Worm (Caenorhabditis elegans): ENCODE data around the gene F09C6.14.

F09C6.14 gene

DNA sequence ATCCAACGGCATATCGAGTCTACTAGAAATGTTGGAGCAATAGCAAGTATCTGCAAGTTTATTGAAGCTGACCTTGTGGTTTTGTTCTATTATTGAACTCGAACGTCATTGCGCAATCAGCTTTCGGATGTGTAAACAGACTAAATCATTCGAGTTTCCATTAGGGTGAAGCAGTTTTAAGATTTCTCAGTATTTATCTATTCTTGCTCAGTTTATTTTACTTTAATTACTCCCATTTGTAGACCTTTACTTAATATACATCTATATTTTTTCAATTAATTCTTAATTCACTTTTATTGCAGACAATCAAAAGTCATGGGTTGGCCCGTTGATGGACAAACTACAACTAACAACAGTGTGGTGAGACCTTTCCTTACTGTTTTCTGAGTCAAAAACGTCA, at the start of gene F09C6.14:
Gene F09C6.14, plus strand, starts transcription at position 301 of the 400 bp plus-strand sequence.
- TF ChIP-seq ceh-90 (tag; optimal IDR thresholded peaks at IDR 0.05), result no peak
- no peak for TF ChIP-seq alr-1 (tag; optimal IDR thresholded peaks at IDR 0.05; ENCODE audit: borderline replicate concordance)
- TF ChIP-seq elt-3 (tag; optimal IDR thresholded peaks at IDR 0.05), result no peak
- TF ChIP-seq pag-3 (tag; optimal IDR thresholded peaks at IDR 0.05; ENCODE audit: borderline replicate concordance, insufficient read depth), result no peak
- TF ChIP-seq sup-37 (GFP tag; optimal IDR thresholded peaks at IDR 0.05), result no peak
- TF ChIP-seq ztf-11 (tag; optimal IDR thresholded peaks at IDR 0.05), result no peak
- no peak for TF ChIP-seq ama-1 (optimal IDR thresholded peaks at IDR 0.05)
- no peak for TF ChIP-seq nhr-20 (tag; optimal IDR thresholded peaks at IDR 0.05)
- TF ChIP-seq unc-98 (GFP tag; IDR thresholded peaks at IDR 0.05), result no peak
- TF ChIP-seq grh-1 (GFP tag; IDR thresholded peaks at IDR 0.05), result no peak
- no peak for TF ChIP-seq ceh-8 (GFP tag; optimal IDR thresholded peaks at IDR 0.05)

DNA sequence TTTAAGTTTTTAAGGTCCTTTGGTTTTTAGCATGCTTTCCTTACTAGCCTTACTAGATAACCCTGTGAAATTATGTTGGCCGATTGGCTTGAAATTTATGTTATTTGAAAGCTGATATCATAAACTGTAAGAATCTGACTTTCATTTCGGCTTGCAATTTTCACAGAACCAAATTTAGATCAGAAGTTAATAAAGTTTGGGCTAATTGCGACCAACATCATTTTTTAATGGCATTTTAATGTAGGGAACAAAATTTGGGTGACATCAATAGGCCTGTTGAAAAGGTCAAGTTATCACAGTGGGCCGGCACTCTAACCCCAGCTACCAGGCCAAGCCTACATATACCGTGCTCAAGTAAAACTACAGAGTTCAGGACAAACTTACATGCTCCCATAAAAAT, 49.5 kb upstream of the F09C6.14 start:
- TF ChIP-seq efl-3 (GFP tag; optimal IDR thresholded peaks at IDR 0.05), result no peak
- no peak for TF ChIP-seq tbx-2 (tag; optimal IDR thresholded peaks at IDR 0.05)
- no peak for TF ChIP-seq nhr-77 (tag; optimal IDR thresholded peaks at IDR 0.05)
- TF ChIP-seq ztf-4 (tag; optimal IDR thresholded peaks at IDR 0.05), result no peak
- no peak for TF ChIP-seq zag-1 (tag; optimal IDR thresholded peaks at IDR 0.05)
- TF ChIP-seq unc-130 (tag; optimal IDR thresholded peaks at IDR 0.05), result no peak
- TF ChIP-seq sup-37 (GFP tag; optimal IDR thresholded peaks at IDR 0.05), result no peak
- TF ChIP-seq nhr-71 (tag; optimal IDR thresholded peaks at IDR 0.05), result no peak

DNA sequence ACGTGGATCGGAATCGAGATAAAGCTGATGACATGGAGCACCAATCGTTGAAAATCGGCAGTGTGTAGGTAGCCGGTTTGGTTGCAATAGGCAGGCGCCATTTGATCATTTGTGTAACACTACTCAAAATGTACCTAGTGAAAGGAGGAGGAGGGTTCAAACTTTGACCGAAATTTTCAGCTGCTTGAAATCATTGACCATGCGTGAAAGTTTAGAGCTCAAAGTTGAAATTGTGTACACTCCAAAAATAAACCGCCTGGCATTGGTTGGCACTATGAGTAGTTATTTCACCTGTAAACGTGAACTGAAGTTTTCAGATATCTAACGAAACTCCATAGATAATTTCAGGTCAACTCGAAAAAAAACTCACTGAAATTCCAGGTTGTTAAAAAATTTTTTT, 48.9 kb upstream of the F09C6.14 start, which contains the start of gene srh-215:
Gene srh-215, minus strand, starts transcription at position 101 of the 400 bp plus-strand sequence.
- TF ChIP-seq ztf-4 (tag; optimal IDR thresholded peaks at IDR 0.05) (no peak), aly-2 (tag; optimal IDR thresholded peaks at IDR 0.05) (no peak), ceh-8 (GFP tag; optimal IDR thresholded peaks at IDR 0.05) (no peak), xbp-1 (tag; optimal IDR thresholded peaks at IDR 0.05) (no peak), lsy-2 (tag; optimal IDR thresholded peaks at IDR 0.05) (no peak), nhr-90 (tag; optimal IDR thresholded peaks at IDR 0.05; ENCODE audit: poor library complexity) (no peak), skn-1 (tag; optimal IDR thresholded peaks at IDR 0.05) (no peak), fkh-4 (tag; optimal IDR thresholded peaks at IDR 0.05; ENCODE audit: borderline replicate concordance) (no peak), nhr-77 (tag; optimal IDR thresholded peaks at IDR 0.05) (no peak), nhr-11 (tag; optimal IDR thresholded peaks at IDR 0.05) (no peak), nhr-12 (tag; optimal IDR thresholded peaks at IDR 0.05) (no peak), nhr-19 (GFP tag; conservative IDR thresholded peaks at IDR 0.05) (no peak), nhr-76 (tag; optimal IDR thresholded peaks at IDR 0.05) (no peak), mdl-1 (tag; optimal IDR thresholded peaks at IDR 0.05) (no peak), pqm-1 (tag; optimal IDR thresholded peaks at IDR 0.05) (no peak), sox-4 (tag; optimal IDR thresholded peaks at IDR 0.05) (no peak)

DNA sequence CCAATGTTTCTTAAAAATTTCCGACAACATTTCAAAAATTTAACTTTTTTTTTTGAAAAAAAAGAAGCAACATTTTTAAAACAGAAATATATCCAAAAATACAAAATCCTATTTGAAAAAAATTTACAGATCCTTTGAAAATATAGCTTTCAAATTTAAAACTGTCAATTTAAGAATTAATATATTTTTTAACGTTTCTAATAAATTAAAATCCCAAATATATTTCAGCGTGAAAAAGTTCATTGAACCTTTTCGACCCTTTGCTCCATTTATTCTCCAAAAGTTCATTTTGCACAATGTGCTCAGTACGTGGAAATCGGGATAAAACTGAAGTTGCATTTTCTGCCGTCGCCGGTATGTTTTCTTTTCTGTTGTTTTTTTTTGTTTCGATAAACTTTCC, 47.9 kb upstream of the F09C6.14 start, which contains the start of gene phy-3:
Gene phy-3, plus strand, starts transcription at position 301 of the 400 bp plus-strand sequence.
- no peak for TF ChIP-seq nhr-28 (tag; optimal IDR thresholded peaks at IDR 0.05)
- TF ChIP-seq nhr-76 (tag; optimal IDR thresholded peaks at IDR 0.05), result no peak
- TF ChIP-seq elt-2 (tag; optimal IDR thresholded peaks at IDR 0.05), result no peak
- TF ChIP-seq nhr-85 (tag), result no peak
- TF ChIP-seq skn-1 (tag; optimal IDR thresholded peaks at IDR 0.05), result no peak
- TF ChIP-seq fos-1 (tag; optimal IDR thresholded peaks at IDR 0.05), result no peak

DNA sequence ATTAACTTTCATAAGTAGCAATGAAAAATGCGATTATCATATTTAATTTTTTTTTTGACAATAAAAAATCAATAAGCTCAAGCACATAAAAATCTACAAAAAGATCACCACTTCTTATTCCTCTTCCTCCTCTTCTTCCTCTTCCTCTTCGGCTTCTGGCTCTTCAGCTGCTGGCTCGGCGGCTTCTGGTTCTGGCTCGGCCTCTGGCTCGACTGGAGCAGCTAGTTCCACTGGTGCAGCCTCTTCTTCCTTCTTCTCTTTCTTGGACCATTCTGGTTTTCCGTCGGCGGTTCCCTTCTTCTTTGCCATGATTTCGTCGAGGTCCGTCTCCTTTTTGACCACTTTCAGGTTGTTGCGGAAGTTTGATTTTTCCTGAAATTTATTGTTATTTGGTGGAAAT, 47.1 kb upstream of the F09C6.14 start:
- TF ChIP-seq efl-3 (GFP tag; optimal IDR thresholded peaks at IDR 0.05) (no peak), ces-1 (GFP tag; optimal IDR thresholded peaks at IDR 0.05) (no peak), nhr-90 (tag; optimal IDR thresholded peaks at IDR 0.05; ENCODE audit: poor library complexity) (no peak), zag-1 (tag; optimal IDR thresholded peaks at IDR 0.05) (no peak), unc-30 (tag; optimal IDR thresholded peaks at IDR 0.05) (no peak), fos-1 (tag; optimal IDR thresholded peaks at IDR 0.05) (no peak), blmp-1 (tag; optimal IDR thresholded peaks at IDR 0.05) (no peak), nhr-47 (tag; optimal IDR thresholded peaks at IDR 0.05) (no peak), isw-1 (GFP tag; IDR thresholded peaks at IDR 0.05) (no peak), ceh-8 (GFP tag; optimal IDR thresholded peaks at IDR 0.05) (no peak), mep-1 (tag; optimal IDR thresholded peaks at IDR 0.05) (no peak), pqm-1 (tag; optimal IDR thresholded peaks at IDR 0.05) (no peak), efl-1 (optimal IDR thresholded peaks at IDR 0.05) (no peak), efl-1 (GFP tag; optimal IDR thresholded peaks at IDR 0.05 in 1 of 2) (no peak), snu-23 (GFP tag; optimal IDR thresholded peaks at IDR 0.05) (no peak), lin-35 (GFP tag; optimal IDR thresholded peaks at IDR 0.05) (no peak), rnt-1 (tag; optimal IDR thresholded peaks at IDR 0.05) (no peak), jun-1 (tag; optimal IDR thresholded peaks at IDR 0.05) (no peak), nhr-71 (tag; optimal IDR thresholded peaks at IDR 0.05) (no peak)

All from whole organism, L1 larva.